Fruit fly (Drosophila melanogaster) whole organism, embryonic: Measurements from ENCODE around the gene ppl.
A peak's percentile ranks its signal among the peaks of the same experiment; 100 is the strongest.

Source experiments
- CG10321 ChIP-seq: fragments of 200-800 bp; sonication (Bioruptor generic); IDR thresholded peaks from 2 replicates; pipeline ENCODE4 v1.3.6; 2022; ENCODE audit warnings: missing biosample characterization, missing genetic modification characterization
- CG10654 ChIP-seq: fragments of 200-800 bp; sonication (Bioruptor generic); optimal IDR thresholded peaks from 2 replicates; lab custom pipeline; 2016; ENCODE audit warnings: missing biosample characterization, missing genetic modification characterization
- CG11093 ChIP-seq: fragments of 200-800 bp; sonication (Bioruptor generic); IDR thresholded peaks from 3 replicates; pipeline ENCODE4 v1.3.6; 2022; ENCODE audit warnings: missing biosample characterization, missing genetic modification characterization
- CG11696 ChIP-seq: fragments of 200-800 bp; sonication (Bioruptor generic); IDR thresholded peaks from 2 replicates; pipeline ENCODE4 v1.3.6; 2022; ENCODE audit warnings: missing biosample characterization, missing genetic modification characterization
- CG11723 ChIP-seq: fragments of 200-800 bp; sonication (Bioruptor generic); optimal IDR thresholded peaks from 2 replicates; lab custom pipeline; 2017; ENCODE audit warnings: missing biosample characterization, mild to moderate bottlenecking, missing genetic modification characterization
- CG12942 ChIP-seq: fragments of 200-800 bp; sonication (Bioruptor generic); optimal IDR thresholded peaks from 3 replicates; lab custom pipeline; 2016; ENCODE audit warnings: missing biosample characterization, missing genetic modification characterization
- CG1603 ChIP-seq: fragments of 200-800 bp; sonication (Bioruptor generic); optimal IDR thresholded peaks from 2 replicates; lab custom pipeline; 2019; ENCODE audit warnings: missing biosample characterization, mild to moderate bottlenecking, missing genetic modification characterization, moderate library complexity
- CG16779 ChIP-seq: fragments of 200-800 bp; sonication (Bioruptor generic); IDR thresholded peaks from 2 replicates; pipeline ENCODE4 v1.3.6; 2022; ENCODE audit warnings: missing biosample characterization, missing genetic modification characterization
- CG17361 ChIP-seq: fragments of 200-800 bp; sonication (Bioruptor generic); IDR thresholded peaks from 3 replicates; pipeline ENCODE4 v1.3.6; 2022; ENCODE audit warnings: missing biosample characterization, missing genetic modification characterization
- CG18262 ChIP-seq: fragments of 200-800 bp; optimal IDR thresholded peaks from 3 replicates; lab custom pipeline; 2019; ENCODE audit warnings: missing biosample characterization, mild to moderate bottlenecking, missing genetic modification characterization, moderate library complexity
- CG2199 ChIP-seq: fragments of 200-800 bp; sonication (Bioruptor generic); IDR thresholded peaks from 3 replicates; pipeline ENCODE4 v1.3.6; 2022; ENCODE audit warnings: missing biosample characterization, missing genetic modification characterization
- CG31224 ChIP-seq: fragments of 200-800 bp; sonication (Bioruptor generic); IDR thresholded peaks from 2 replicates; pipeline ENCODE4 v1.3.6; 2022; ENCODE audit warnings: missing biosample characterization, missing genetic modification characterization
- CG31365 ChIP-seq: fragments of 200-800 bp; sonication (Bioruptor generic); optimal IDR thresholded peaks from 2 replicates; lab custom pipeline; 2018; ENCODE audit warnings: missing biosample characterization, mild to moderate bottlenecking, missing genetic modification characterization
- CG34422 ChIP-seq: fragments of 200-800 bp; sonication (Bioruptor generic); IDR thresholded peaks from 3 replicates; pipeline ENCODE4 v1.3.6; 2022; ENCODE audit warnings: missing biosample characterization, missing genetic modification characterization
- CG4282 ChIP-seq: fragments of 200-800 bp; sonication (Bioruptor generic); optimal IDR thresholded peaks from 2 replicates; lab custom pipeline; 2016; ENCODE audit warnings: missing biosample characterization, missing genetic modification characterization
- CG43689 ChIP-seq: fragments of 200-800 bp; sonication (Bioruptor generic); IDR thresholded peaks from 2 replicates; pipeline ENCODE4 v1.3.6; 2022; ENCODE audit warnings: missing biosample characterization, missing genetic modification characterization
- CG4404 ChIP-seq: fragments of 200-800 bp; sonication (Bioruptor generic); IDR thresholded peaks from 2 replicates; pipeline ENCODE4 v1.3.6; 2022; ENCODE audit warnings: missing biosample characterization, missing genetic modification characterization
- CG7928 ChIP-seq: fragments of 200-800 bp; sonication (Bioruptor generic); optimal IDR thresholded peaks from 2 replicates; lab custom pipeline; 2017; ENCODE audit warnings: missing biosample characterization, mild to moderate bottlenecking, missing genetic modification characterization
- CG8388 ChIP-seq: fragments of 200-800 bp; sonication (Bioruptor generic); optimal IDR thresholded peaks from 2 replicates; lab custom pipeline; 2019; ENCODE audit warnings: missing biosample characterization, mild to moderate bottlenecking, missing genetic modification characterization, moderate library complexity
- CG9817 ChIP-seq: fragments of 200-800 bp; sonication (Bioruptor generic); optimal IDR thresholded peaks from 2 replicates; lab custom pipeline; 2018; ENCODE audit warnings: missing biosample characterization, mild to moderate bottlenecking, missing genetic modification characterization, moderate library complexity
- D19B ChIP-seq: fragments of 200-800 bp; sonication (Bioruptor generic); optimal IDR thresholded peaks from 2 replicates; lab custom pipeline; 2017; ENCODE audit warnings: missing biosample characterization, mild to moderate bottlenecking, missing genetic modification characterization
- Deaf1 ChIP-seq: fragments of 200-800 bp; optimal IDR thresholded peaks from 3 replicates; lab custom pipeline; 2019; ENCODE audit warnings: missing biosample characterization, mild to moderate bottlenecking, missing genetic modification characterization, moderate library complexity
- Dip3 ChIP-seq: fragments of 200-800 bp; sonication (Bioruptor generic); optimal IDR thresholded peaks from 3 replicates; lab custom pipeline; 2016; ENCODE audit warnings: missing biosample characterization, missing genetic modification characterization
- Doc3 ChIP-seq: fragments of 200-800 bp; sonication (Bioruptor generic); IDR thresholded peaks from 3 replicates; pipeline ENCODE4 v1.3.6; 2022; ENCODE audit warnings: missing biosample characterization, missing genetic modification characterization; ENCODE audit not compliant: partially characterized antibody
- Dref ChIP-seq: fragments of 200-800 bp; sonication (Bioruptor generic); IDR thresholded peaks from 2 replicates; pipeline ENCODE4 v1.3.6; 2022; ENCODE audit warnings: missing biosample characterization, missing genetic modification characterization
- Hr3 ChIP-seq: fragments of 200-800 bp; sonication (Bioruptor generic); optimal IDR thresholded peaks from 3 replicates; lab custom pipeline; 2016; ENCODE audit warnings: missing biosample characterization, missing genetic modification characterization
- Hsf ChIP-seq: fragments of 200-800 bp; sonication (Bioruptor generic); optimal IDR thresholded peaks from 3 replicates; lab custom pipeline; 2016; ENCODE audit warnings: missing biosample characterization, missing genetic modification characterization
- MBD-R2 ChIP-seq: fragments of 200-800 bp; sonication (Bioruptor generic); IDR thresholded peaks from 2 replicates; pipeline ENCODE4 v1.3.6; 2022; ENCODE audit warnings: missing biosample characterization, missing genetic modification characterization
- Nf-YC ChIP-seq: fragments of 200-800 bp; optimal IDR thresholded peaks from 3 replicates; lab custom pipeline; 2019; ENCODE audit warnings: missing biosample characterization, mild to moderate bottlenecking, missing genetic modification characterization, moderate library complexity
- Spps ChIP-seq: fragments of 200-800 bp; sonication (Bioruptor generic); optimal IDR thresholded peaks from 2 replicates; lab custom pipeline; 2018; ENCODE audit warnings: missing biosample characterization, mild to moderate bottlenecking, missing genetic modification characterization
- aop ChIP-seq: fragments of 200-800 bp; sonication (Bioruptor generic); IDR thresholded peaks from 2 replicates; pipeline ENCODE4 v1.3.6; 2022; ENCODE audit warnings: missing biosample characterization, missing genetic modification characterization
- ase ChIP-seq: fragments of 200-800 bp; sonication (Bioruptor generic); IDR thresholded peaks from 3 replicates; pipeline ENCODE4 v1.3.6; 2022; ENCODE audit warnings: missing biosample characterization, missing genetic modification characterization
- chinmo ChIP-seq: fragments of 200-800 bp; sonication (Bioruptor generic); IDR thresholded peaks from 4 replicates; pipeline ENCODE4 v1.3.6; 2022; ENCODE audit warnings: missing biosample characterization, missing genetic modification characterization; ENCODE audit not compliant: partially characterized antibody
- dimm ChIP-seq: fragments of 200-800 bp; sonication (Bioruptor generic); IDR thresholded peaks from 2 replicates; pipeline ENCODE4 v1.3.6; 2022; ENCODE audit warnings: missing biosample characterization, missing genetic modification characterization
- eve ChIP-seq, 2 experiments: fragments of >200 bp; optimal IDR thresholded peaks; 2 replicates each; lab custom pipeline; 2017; ENCODE audit warnings: missing biosample characterization in 2 of 2, missing genetic modification characterization in 2 of 2
- fru ChIP-seq: fragments of >200 bp; optimal IDR thresholded peaks from 2 replicates; lab custom pipeline; 2017
- gem ChIP-seq: fragments of 200-800 bp; sonication (Bioruptor generic); optimal IDR thresholded peaks from 2 replicates; lab custom pipeline; 2019; ENCODE audit warnings: missing biosample characterization, mild to moderate bottlenecking, missing genetic modification characterization, moderate library complexity
- lab ChIP-seq: fragments of 200-800 bp; sonication (Bioruptor generic); optimal IDR thresholded peaks from 3 replicates; lab custom pipeline; 2017; ENCODE audit warnings: missing biosample characterization, missing genetic modification characterization, mild to moderate bottlenecking, moderate library complexity, missing genetic modification reagents
- luna ChIP-seq: fragments of 200-800 bp; sonication (Bioruptor generic); optimal IDR thresholded peaks from 2 replicates; lab custom pipeline; 2016; ENCODE audit warnings: missing biosample characterization, missing genetic modification characterization
- oc ChIP-seq: fragments of 200-800 bp; sonication (Bioruptor generic); optimal IDR thresholded peaks from 2 replicates; lab custom pipeline; 2018; ENCODE audit warnings: missing biosample characterization, mild to moderate bottlenecking, missing genetic modification characterization, moderate library complexity
- org-1 ChIP-seq: fragments of 200-800 bp; sonication (Bioruptor generic); optimal IDR thresholded peaks from 2 replicates; lab custom pipeline; 2017; ENCODE audit warnings: missing biosample characterization, missing genetic modification characterization
- peb ChIP-seq: fragments of 200-800 bp; sonication (Bioruptor generic); IDR thresholded peaks from 2 replicates; pipeline ENCODE4 v1.3.6; 2022; ENCODE audit warnings: missing biosample characterization, missing genetic modification characterization
- pho ChIP-seq: fragments of 200-800 bp; sonication (Bioruptor generic); optimal IDR thresholded peaks from 2 replicates; lab custom pipeline; 2016; ENCODE audit warnings: missing biosample characterization, missing genetic modification characterization
- pnt ChIP-seq: fragments of 200-800 bp; sonication (Bioruptor generic); optimal IDR thresholded peaks from 3 replicates; lab custom pipeline; 2016; ENCODE audit warnings: missing biosample characterization, missing genetic modification characterization
- prd ChIP-seq, 3 experiments: fragments of >200 bp in 2 of 3; fragments of 200-800 bp in 1 of 3; sonication (Bioruptor generic) in 1 of 3; optimal IDR thresholded peaks in 2 of 3; IDR thresholded peaks in 1 of 3; 2 replicates in 2 of 3; 3 replicates in 1 of 3; pipeline versions ENCODE4 v1.3.6 to Lab custom; 2017 to 2022; ENCODE audit warnings: missing biosample characterization in 1 of 3, missing genetic modification characterization in 1 of 3
- salm ChIP-seq: fragments of 200-800 bp; sonication (Bioruptor generic); optimal IDR thresholded peaks from 2 replicates; lab custom pipeline; 2018; ENCODE audit warnings: missing biosample characterization, mild to moderate bottlenecking, missing genetic modification characterization
- scrt ChIP-seq: fragments of 200-800 bp; sonication (Bioruptor generic); optimal IDR thresholded peaks from 2 replicates; lab custom pipeline; 2018; ENCODE audit warnings: missing biosample characterization, mild to moderate bottlenecking, missing genetic modification characterization, moderate library complexity
- sens-2 ChIP-seq: fragments of 200-800 bp; sonication (Bioruptor generic); IDR thresholded peaks from 2 replicates; pipeline ENCODE4 v1.3.6; 2022; ENCODE audit warnings: missing biosample characterization, missing genetic modification characterization
- sim ChIP-seq: fragments of 200-800 bp; sonication (Bioruptor generic); IDR thresholded peaks from 2 replicates; pipeline ENCODE4 v1.3.6; 2022; ENCODE audit warnings: missing biosample characterization, missing genetic modification characterization
- slp2 ChIP-seq: fragments of 200-800 bp; sonication (Bioruptor generic); optimal IDR thresholded peaks from 2 replicates; lab custom pipeline; 2016; ENCODE audit warnings: missing biosample characterization, missing genetic modification characterization
- tgo ChIP-seq: fragments of 200-800 bp; sonication (Bioruptor generic); IDR thresholded peaks from 3 replicates; pipeline ENCODE4 v1.3.6; 2022; ENCODE audit warnings: missing biosample characterization, missing genetic modification characterization
- tx ChIP-seq: fragments of 200-800 bp; sonication (Bioruptor generic); optimal IDR thresholded peaks from 2 replicates; lab custom pipeline; 2016; ENCODE audit warnings: missing biosample characterization, missing genetic modification characterization
- zfh1 ChIP-seq: fragments of 200-800 bp; sonication (Bioruptor generic); IDR thresholded peaks from 3 replicates; pipeline ENCODE4 v1.3.6; 2022; ENCODE audit warnings: missing biosample characterization, missing genetic modification characterization

The ppl gene

dm6 chr3L:21251381-21251780 lies 29.9 kb downstream of the ppl start (continued):
- TF ChIP-seq CG12942 (GFP tag; lab: Kevin White, UChicago) = no peak
- TF ChIP-seq Nf-YC (tag; lab: Kevin White, UChicago) = no peak
- no peak for TF ChIP-seq CG17361 (GFP tag; lab: Robert Waterston, UW)
- TF ChIP-seq Dip3 (GFP tag; lab: Kevin White, UChicago) = no peak
- TF ChIP-seq tx = no peak
- no peak for TF ChIP-seq fru (lab: Kevin White, UChicago)
- TF ChIP-seq Spps (tag; lab: Kevin White, UChicago) = no peak
- TF ChIP-seq scrt (GFP tag; lab: Kevin White, UChicago) = peak; percentile 8
- no peak for TF ChIP-seq CG11723 (GFP tag; lab: Kevin White, UChicago)
- TF ChIP-seq CG2199 (GFP tag; lab: Robert Waterston, UW) = no peak
- TF ChIP-seq MBD-R2 (GFP tag; lab: Robert Waterston, UW) = 0 out of 2 replicates have a peak, but pooled peaks have one; percentile 9
- TF ChIP-seq Dref (GFP tag; lab: Robert Waterston, UW) = no peak
- no peak for TF ChIP-seq eve (GFP tag; optimal IDR thresholded peaks at IDR 0.05; lab: Kevin White, UChicago)
- no peak for TF ChIP-seq CG31224 (GFP tag; lab: Robert Waterston, UW)
- no peak for TF ChIP-seq CG43689 (GFP tag; lab: Robert Waterston, UW)
- 0 out of 4 replicates have a peak, but pooled peaks have one; percentile 60 for TF ChIP-seq chinmo (GFP tag; lab: Robert Waterston, UW)
- TF ChIP-seq CG34422 (GFP tag; lab: Robert Waterston, UW) = no peak
- TF ChIP-seq CG18262 = peak; percentile 12
- TF ChIP-seq CG4282 = no peak
- TF ChIP-seq CG31365 (tag; lab: Kevin White, UChicago) = no peak
- TF ChIP-seq CG1603 (tag; lab: Kevin White, UChicago) = peak; percentile 25
- no peak for TF ChIP-seq CG11093 (GFP tag; lab: Robert Waterston, UW)
- TF ChIP-seq sens-2 (GFP tag; lab: Robert Waterston, UW) = no peak
- peak; percentile 7 for TF ChIP-seq CG8388
- no peak for TF ChIP-seq Doc3 (GFP tag; lab: Robert Waterston, UW)
- TF ChIP-seq CG9817 (tag; lab: Kevin White, UChicago) = no peak
- no peak for TF ChIP-seq salm (tag; lab: Kevin White, UChicago)
- peak; percentile 18; the same call in 1 of the 2 replicates for TF ChIP-seq peb (GFP tag; lab: Robert Waterston, UW)
- TF ChIP-seq CG10321 (GFP tag; lab: Robert Waterston, UW) = no peak
- TF ChIP-seq dimm = no peak
- no peak for TF ChIP-seq luna (GFP tag; lab: Kevin White, UChicago)
- TF ChIP-seq sim (GFP tag; lab: Robert Waterston, UW) = no peak
- TF ChIP-seq Hsf (GFP tag; lab: Kevin White, UChicago) = no peak
- TF ChIP-seq oc (tag; lab: Kevin White, UChicago) = no peak
- TF ChIP-seq prd (optimal IDR thresholded peaks at IDR 0.05; lab: Kevin White, UChicago) = no peak
- TF ChIP-seq prd (GFP tag; IDR thresholded peaks at IDR 0.05; lab: Robert Waterston, UW) = peak; percentile 43; the same call in 1 of the 3 replicates
- no peak for TF ChIP-seq CG16779 (GFP tag; lab: Robert Waterston, UW)
- peak; percentile 83 for TF ChIP-seq CG11696 (GFP tag; lab: Robert Waterston, UW)
- no peak for TF ChIP-seq tgo (GFP tag; lab: Robert Waterston, UW)
- TF ChIP-seq ase = 0 out of 3 replicates have a peak, but pooled peaks have one; percentile 19
- TF ChIP-seq zfh1 (GFP tag; lab: Robert Waterston, UW) = peak; percentile 49; the same call in 1 of the 3 replicates
- no peak for TF ChIP-seq D19B (GFP tag; lab: Kevin White, UChicago)
- TF ChIP-seq CG10654 (GFP tag; lab: Kevin White, UChicago) = no peak
- no peak for TF ChIP-seq Deaf1 (tag; lab: Kevin White, UChicago)
- no peak for TF ChIP-seq aop (GFP tag; lab: Robert Waterston, UW)
- no peak for TF ChIP-seq CG7928 (GFP tag; lab: Kevin White, UChicago)
- TF ChIP-seq org-1 = no peak
- peak; percentile 17 for TF ChIP-seq Hr3 (GFP tag; lab: Kevin White, UChicago)
- no peak for TF ChIP-seq pnt (GFP tag; lab: Kevin White, UChicago)
- TF ChIP-seq gem = peak; percentile 27
- no peak for TF ChIP-seq slp2 (GFP tag; lab: Kevin White, UChicago)
- no peak for TF ChIP-seq pho (GFP tag; lab: Kevin White, UChicago)
- no peak for TF ChIP-seq lab (GFP tag; lab: Kevin White, UChicago)
- TF ChIP-seq CG4404 (GFP tag; lab: Robert Waterston, UW) = no peak
